Worm (Caenorhabditis elegans): ENCODE measurements around the gene Y67A10A.2.

DNA sequence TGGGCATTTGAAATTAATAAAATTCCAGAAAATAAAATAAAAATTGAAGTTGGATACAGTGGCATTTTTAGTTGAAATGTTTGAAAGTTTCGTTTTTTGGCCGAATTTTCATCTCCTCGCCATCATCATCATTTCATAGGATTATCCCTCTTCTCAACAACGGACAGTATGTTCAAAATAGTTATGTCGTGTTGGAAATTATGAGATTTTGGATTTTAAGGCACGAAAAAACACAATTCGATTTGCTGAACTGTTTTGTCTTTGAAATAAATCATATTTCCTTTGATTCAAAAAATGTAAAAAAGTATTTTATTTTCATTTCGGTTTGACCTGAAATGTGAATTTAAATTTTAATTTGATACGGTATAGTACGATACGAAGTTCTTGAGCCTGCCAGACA is 5.9 kb downstream of the Y67A10A.2 start, which contains the start of gene srlf-28:
- TF ChIP-seq W03F9.2 (tag; optimal IDR thresholded peaks at IDR 0.05) (no peak), dao-5 (tag; optimal IDR thresholded peaks at IDR 0.05) (no peak), him-1 (tag; optimal IDR thresholded peaks at IDR 0.05) (no peak)
